Fruit fly (Drosophila melanogaster) whole organism, embryonic: Measurements from ENCODE around the gene tw.

Experiments
- B-H1 ChIP-seq: fragments of 200-800 bp; sonication (Bioruptor generic); IDR thresholded peaks from 3 replicates; pipeline ENCODE4 v1.3.6; 2022; ENCODE audit warnings: missing biosample characterization, missing genetic modification characterization
- B-H2 ChIP-seq: fragments of 200-800 bp; sonication (Bioruptor generic); optimal IDR thresholded peaks from 2 replicates; lab custom pipeline; 2018; ENCODE audit warnings: missing biosample characterization, mild to moderate bottlenecking, missing genetic modification characterization
- Blimp-1 ChIP-seq: fragments of 200-800 bp; sonication (Bioruptor generic); optimal IDR thresholded peaks from 3 replicates; lab custom pipeline; 2018; ENCODE audit warnings: missing biosample characterization, missing genetic modification characterization, mild to moderate bottlenecking, moderate library complexity, missing genetic modification reagents
- C15 ChIP-seq: fragments of 200-800 bp; sonication (Bioruptor generic); IDR thresholded peaks from 3 replicates; pipeline ENCODE4 v1.3.6; 2022; ENCODE audit warnings: missing biosample characterization, missing genetic modification characterization
- CG11085 ChIP-seq: fragments of 200-800 bp; sonication (Bioruptor generic); IDR thresholded peaks from 2 replicates; pipeline ENCODE4 v1.3.6; 2022; ENCODE audit warnings: missing biosample characterization, missing genetic modification characterization
- CG11560 ChIP-seq: fragments of 200-800 bp; sonication (Bioruptor generic); IDR thresholded peaks from 3 replicates; pipeline ENCODE4 v1.3.6; 2022; ENCODE audit warnings: missing biosample characterization, missing genetic modification characterization
- CG1233 ChIP-seq: fragments of 200-800 bp; sonication (Bioruptor generic); optimal IDR thresholded peaks from 4 replicates; lab custom pipeline; 2018; ENCODE audit warnings: missing biosample characterization, mild to moderate bottlenecking, missing genetic modification characterization
- CG12744 ChIP-seq: fragments of 200-800 bp; sonication (Bioruptor generic); optimal IDR thresholded peaks from 2 replicates; lab custom pipeline; 2016; ENCODE audit warnings: missing biosample characterization, missing genetic modification characterization
- CG1832 ChIP-seq: fragments of 200-800 bp; sonication (Bioruptor generic); optimal IDR thresholded peaks from 2 replicates; lab custom pipeline; 2017; ENCODE audit warnings: missing biosample characterization, mild to moderate bottlenecking, missing genetic modification characterization, inconsistent platforms
- CG2116 ChIP-seq: fragments of 200-800 bp; sonication (Bioruptor generic); optimal IDR thresholded peaks from 3 replicates; lab custom pipeline; 2018; ENCODE audit warnings: missing biosample characterization, mild to moderate bottlenecking, missing genetic modification characterization
- CG2120 ChIP-seq: fragments of 200-800 bp; sonication (Bioruptor generic); optimal IDR thresholded peaks from 3 replicates; lab custom pipeline; 2016; ENCODE audit warnings: missing biosample characterization, missing genetic modification characterization
- CG32767 ChIP-seq: fragments of 200-800 bp; sonication (Bioruptor generic); IDR thresholded peaks from 2 replicates; pipeline ENCODE4 v1.3.6; 2022; ENCODE audit warnings: missing biosample characterization, missing genetic modification characterization
- CG34422 ChIP-seq: fragments of 200-800 bp; sonication (Bioruptor generic); IDR thresholded peaks from 3 replicates; pipeline ENCODE4 v1.3.6; 2022; ENCODE audit warnings: missing biosample characterization, missing genetic modification characterization
- CG42726 ChIP-seq: fragments of 200-800 bp; sonication (Bioruptor generic); IDR thresholded peaks from 2 replicates; pipeline ENCODE4 v1.3.6; 2022; ENCODE audit warnings: missing biosample characterization, missing genetic modification characterization; ENCODE audit not compliant: partially characterized antibody
- CG4617 ChIP-seq: fragments of 200-800 bp; sonication (Bioruptor generic); optimal IDR thresholded peaks from 3 replicates; lab custom pipeline; 2016; ENCODE audit warnings: missing biosample characterization, missing genetic modification characterization, borderline replicate concordance
- CG6765 ChIP-seq: fragments of 200-800 bp; sonication (Bioruptor generic); optimal IDR thresholded peaks from 3 replicates; lab custom pipeline; 2017; ENCODE audit warnings: missing biosample characterization, mild to moderate bottlenecking, missing genetic modification characterization
- CG6791 ChIP-seq: fragments of 200-800 bp; sonication (Bioruptor generic); IDR thresholded peaks from 3 replicates; pipeline ENCODE4 v1.3.6; 2022; ENCODE audit warnings: missing biosample characterization, missing genetic modification characterization; ENCODE audit not compliant: partially characterized antibody
- CG7556 ChIP-seq: fragments of 200-800 bp; sonication (Bioruptor generic); optimal IDR thresholded peaks from 2 replicates; lab custom pipeline; 2017; ENCODE audit warnings: missing biosample characterization, mild to moderate bottlenecking, missing genetic modification characterization
- CG7963 ChIP-seq: fragments of 200-800 bp; sonication (Bioruptor generic); IDR thresholded peaks from 3 replicates; pipeline ENCODE4 v1.3.6; 2022; ENCODE audit warnings: missing biosample characterization, missing genetic modification characterization; ENCODE audit not compliant: partially characterized antibody
- CG8478 ChIP-seq: fragments of >200 bp; optimal IDR thresholded peaks from 2 replicates; lab custom pipeline; 2018
- CG9797 ChIP-seq: fragments of 200-800 bp; sonication (Bioruptor generic); optimal IDR thresholded peaks from 3 replicates; lab custom pipeline; 2018; ENCODE audit warnings: missing biosample characterization, mild to moderate bottlenecking, missing genetic modification characterization
- CHES-1-like ChIP-seq: fragments of 200-800 bp; sonication (Bioruptor generic); optimal IDR thresholded peaks from 2 replicates; lab custom pipeline; 2016; ENCODE audit warnings: missing biosample characterization, missing genetic modification characterization
- Dfd ChIP-seq, 2 experiments: fragments of >200 bp; optimal IDR thresholded peaks; 2 replicates each; lab custom pipeline; 2017; ENCODE audit warnings: missing biosample characterization in 2 of 2, missing genetic modification characterization in 2 of 2
- Dll ChIP-seq: fragments of 200-800 bp; sonication (Bioruptor generic); IDR thresholded peaks from 4 replicates; pipeline ENCODE4 v1.3.6; 2022; ENCODE audit warnings: missing biosample characterization, missing genetic modification characterization; ENCODE audit not compliant: partially characterized antibody
- Ets97D ChIP-seq: fragments of 200-800 bp; sonication (Bioruptor generic); optimal IDR thresholded peaks from 3 replicates; lab custom pipeline; 2016; ENCODE audit warnings: missing biosample characterization, missing genetic modification characterization
- HHEX ChIP-seq: fragments of 200-800 bp; sonication (Bioruptor generic); optimal IDR thresholded peaks from 3 replicates; lab custom pipeline; 2017; ENCODE audit warnings: missing biosample characterization, mild to moderate bottlenecking, missing genetic modification characterization, missing genetic modification reagents
- HLH4C ChIP-seq: fragments of 200-800 bp; sonication (Bioruptor generic); IDR thresholded peaks from 3 replicates; pipeline ENCODE4 v1.3.6; 2022; ENCODE audit warnings: missing biosample characterization, missing genetic modification characterization; ENCODE audit not compliant: partially characterized antibody
- Mes4 ChIP-seq: fragments of 200-800 bp; sonication (Bioruptor generic); optimal IDR thresholded peaks from 2 replicates; lab custom pipeline; 2016; ENCODE audit warnings: missing biosample characterization, missing genetic modification characterization
- Myb ChIP-seq: fragments of 200-800 bp; sonication (Bioruptor generic); optimal IDR thresholded peaks from 2 replicates; lab custom pipeline; 2016; ENCODE audit warnings: missing biosample characterization, missing genetic modification characterization
- Nf-YC ChIP-seq: fragments of 200-800 bp; optimal IDR thresholded peaks from 3 replicates; lab custom pipeline; 2019; ENCODE audit warnings: missing biosample characterization, mild to moderate bottlenecking, missing genetic modification characterization, moderate library complexity
- Sox100B ChIP-seq: fragments of 200-800 bp; sonication (Bioruptor generic); optimal IDR thresholded peaks from 3 replicates; lab custom pipeline; 2018; ENCODE audit warnings: missing biosample characterization, mild to moderate bottlenecking, missing genetic modification characterization
- Sry-β ChIP-seq: fragments of 200-800 bp; sonication (Bioruptor generic); optimal IDR thresholded peaks from 2 replicates; lab custom pipeline; 2018; ENCODE audit warnings: missing biosample characterization, mild to moderate bottlenecking, missing genetic modification characterization, moderate library complexity
- TFAM ChIP-seq: fragments of 200-800 bp; sonication (Bioruptor generic); optimal IDR thresholded peaks from 2 replicates; lab custom pipeline; 2017; ENCODE audit warnings: missing biosample characterization, missing genetic modification characterization, inconsistent platforms
- amos ChIP-seq: fragments of 200-800 bp; sonication (Bioruptor generic); IDR thresholded peaks from 2 replicates; pipeline ENCODE4 v1.3.6; 2022; ENCODE audit warnings: missing biosample characterization, missing genetic modification characterization; ENCODE audit not compliant: partially characterized antibody
- ase ChIP-seq: fragments of 200-800 bp; sonication (Bioruptor generic); IDR thresholded peaks from 3 replicates; pipeline ENCODE4 v1.3.6; 2022; ENCODE audit warnings: missing biosample characterization, missing genetic modification characterization
- bbx ChIP-seq: fragments of 200-800 bp; sonication (Bioruptor generic); IDR thresholded peaks from 2 replicates; pipeline ENCODE4 v1.3.6; 2022; ENCODE audit warnings: missing biosample characterization, missing genetic modification characterization; ENCODE audit not compliant: partially characterized antibody
- bowl ChIP-seq: fragments of 200-800 bp; sonication (Bioruptor generic); IDR thresholded peaks from 2 replicates; pipeline ENCODE4 v1.3.6; 2022; ENCODE audit warnings: missing biosample characterization, missing genetic modification characterization
- dmrt11E ChIP-seq: fragments of 200-800 bp; sonication (Bioruptor generic); optimal IDR thresholded peaks from 3 replicates; lab custom pipeline; 2018; ENCODE audit warnings: missing biosample characterization, mild to moderate bottlenecking, missing genetic modification characterization, moderate library complexity
- gfzf ChIP-seq: fragments of 200-800 bp; sonication (Bioruptor generic); optimal IDR thresholded peaks from 2 replicates; lab custom pipeline; 2016; ENCODE audit warnings: missing biosample characterization, mild to moderate bottlenecking, missing genetic modification characterization, moderate library complexity
- grn ChIP-seq: fragments of 200-800 bp; sonication (Bioruptor generic); optimal IDR thresholded peaks from 3 replicates; lab custom pipeline; 2017; ENCODE audit warnings: missing biosample characterization, missing genetic modification characterization
- gsb ChIP-seq: fragments of 200-800 bp; sonication (Bioruptor generic); IDR thresholded peaks from 2 replicates; pipeline ENCODE4 v1.3.6; 2022; ENCODE audit warnings: missing biosample characterization, missing genetic modification characterization
- knrl ChIP-seq: fragments of 200-800 bp; sonication (Bioruptor generic); IDR thresholded peaks from 3 replicates; pipeline ENCODE4 v1.3.6; 2022; ENCODE audit warnings: missing biosample characterization, missing genetic modification characterization; ENCODE audit not compliant: partially characterized antibody
- pan ChIP-seq, 4 experiments: fragments of >200 bp in 3 of 4; fragments of 200-800 bp in 1 of 4; sonication (Bioruptor generic) in 1 of 4; optimal IDR thresholded peaks in 3 of 4; IDR thresholded peaks in 1 of 4; 2 replicates each; pipeline versions ENCODE4 v1.3.6 to Lab custom; 2017 to 2022; ENCODE audit warnings: missing biosample characterization in 2 of 4, missing genetic modification characterization in 2 of 4, mixed read lengths in 1 of 4
- peb ChIP-seq: fragments of 200-800 bp; sonication (Bioruptor generic); IDR thresholded peaks from 2 replicates; pipeline ENCODE4 v1.3.6; 2022; ENCODE audit warnings: missing biosample characterization, missing genetic modification characterization
- pfk ChIP-seq: fragments of 200-800 bp; sonication (Bioruptor generic); optimal IDR thresholded peaks from 2 replicates; lab custom pipeline; 2018; ENCODE audit warnings: missing biosample characterization, mild to moderate bottlenecking, missing genetic modification characterization, moderate library complexity
- phol ChIP-seq: fragments of 200-800 bp; sonication (Bioruptor generic); optimal IDR thresholded peaks from 3 replicates; lab custom pipeline; 2018; ENCODE audit warnings: missing biosample characterization, mild to moderate bottlenecking, missing genetic modification characterization, moderate library complexity
- row ChIP-seq: fragments of 200-800 bp; sonication (Bioruptor generic); IDR thresholded peaks from 3 replicates; pipeline ENCODE4 v1.3.6; 2022; ENCODE audit warnings: missing biosample characterization, missing genetic modification characterization
- scrt ChIP-seq: fragments of 200-800 bp; sonication (Bioruptor generic); optimal IDR thresholded peaks from 2 replicates; lab custom pipeline; 2018; ENCODE audit warnings: missing biosample characterization, mild to moderate bottlenecking, missing genetic modification characterization, moderate library complexity
- tin ChIP-seq: fragments of 200-800 bp; sonication (Bioruptor generic); optimal IDR thresholded peaks from 3 replicates; lab custom pipeline; 2016; ENCODE audit warnings: missing biosample characterization, missing genetic modification characterization
- vfl ChIP-seq: fragments of 200-800 bp; sonication (Bioruptor generic); optimal IDR thresholded peaks from 2 replicates; lab custom pipeline; 2016; ENCODE audit warnings: missing biosample characterization, missing genetic modification characterization

The tw gene

DNA sequence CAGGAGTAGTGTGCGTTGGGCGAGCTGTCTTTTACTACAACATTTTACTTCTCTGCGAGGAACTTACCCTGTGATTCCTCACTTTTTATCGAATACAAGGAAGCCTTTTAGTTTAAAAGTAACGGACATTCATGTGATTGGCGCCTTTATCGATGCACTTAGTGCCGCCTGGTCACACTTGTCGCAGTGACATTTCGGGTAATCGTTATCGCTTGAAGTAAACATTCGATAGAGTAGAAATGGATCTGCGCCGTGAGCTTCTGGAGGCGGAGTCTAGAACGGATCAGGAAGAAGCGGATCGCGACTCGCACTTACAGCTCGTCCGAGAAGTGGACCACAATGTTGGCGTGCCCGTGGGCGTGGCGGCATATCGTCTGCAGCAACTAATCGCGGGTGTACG, 8.4 kb downstream of the tw start, which contains the start of gene CG16989 (continued):
- TF ChIP-seq pan (optimal IDR thresholded peaks at IDR 0.05; lab: Kevin White, UChicago): no peak
- no peak for TF ChIP-seq pan (GFP tag; optimal IDR thresholded peaks at IDR 0.05 in 1 of 2, IDR thresholded peaks at IDR 0.05 in 1 of 2)
- peak; percentile 98 for TF ChIP-seq Myb
- no peak for TF ChIP-seq CG1832 (GFP tag; lab: Kevin White, UChicago)
- TF ChIP-seq B-H2 (GFP tag; lab: Kevin White, UChicago): no peak
- TF ChIP-seq CG12744: no peak
- 0 out of 3 replicates have a peak, but pooled peaks have one; percentile 11 for TF ChIP-seq row
- no peak for TF ChIP-seq CHES-1-like (GFP tag; lab: Kevin White, UChicago)
- TF ChIP-seq gfzf: peak; percentile 65
- TF ChIP-seq peb (GFP tag; lab: Robert Waterston, UW): no peak
- TF ChIP-seq grn: no peak
- TF ChIP-seq CG2120: no peak
- no peak for TF ChIP-seq Sry-β (GFP tag; lab: Kevin White, UChicago)
- peak; percentile 83 for TF ChIP-seq CG2116
- TF ChIP-seq CG8478: no peak
- TF ChIP-seq Dll: peak; percentile 53; the same call in 2 of the 4 replicates
- TF ChIP-seq bbx (GFP tag; lab: Robert Waterston, UW): peak; percentile 59
- TF ChIP-seq Sox100B (GFP tag; lab: Kevin White, UChicago): no peak
- TF ChIP-seq Ets97D: peak; percentile 39
- no peak for TF ChIP-seq CG11085 (GFP tag; lab: Robert Waterston, UW)
- TF ChIP-seq gsb (GFP tag; lab: Robert Waterston, UW): no peak
- no peak for TF ChIP-seq CG7556
- peak; percentile 63 for TF ChIP-seq HLH4C (GFP tag; lab: Robert Waterston, UW)
- TF ChIP-seq tin (GFP tag; lab: Kevin White, UChicago): no peak
- TF ChIP-seq Nf-YC (tag; lab: Kevin White, UChicago): peak; percentile 23
- TF ChIP-seq CG6791 (GFP tag; lab: Robert Waterston, UW): peak; percentile 63; the same call in 2 of the 3 replicates
- no peak for TF ChIP-seq C15 (GFP tag; lab: Robert Waterston, UW)
- TF ChIP-seq CG9797 (GFP tag; lab: Kevin White, UChicago): peak; percentile 80
- no peak for TF ChIP-seq ase (GFP tag; lab: Robert Waterston, UW)
- peak; percentile 33; the same call in 1 of the 3 replicates for TF ChIP-seq knrl (GFP tag; lab: Robert Waterston, UW)
- no peak for TF ChIP-seq Blimp-1 (GFP tag; lab: Kevin White, UChicago)
- TF ChIP-seq bowl (GFP tag; lab: Robert Waterston, UW): no peak
- TF ChIP-seq CG32767: no peak
- TF ChIP-seq Mes4 (GFP tag; lab: Kevin White, UChicago): no peak
- no peak for TF ChIP-seq CG1233 (GFP tag; lab: Kevin White, UChicago)
- no peak for TF ChIP-seq dmrt11E (tag; lab: Kevin White, UChicago)
- TF ChIP-seq B-H1 (GFP tag; lab: Robert Waterston, UW): no peak
- TF ChIP-seq amos (GFP tag; lab: Robert Waterston, UW): peak; percentile 45; the same call in 1 of the 2 replicates
- TF ChIP-seq vfl: no peak
- peak; percentile 95 for TF ChIP-seq CG11560 (tag; lab: Robert Waterston, UW)
- TF ChIP-seq phol (tag; lab: Kevin White, UChicago): peak; percentile 17
- no peak for TF ChIP-seq CG6765 (GFP tag; lab: Kevin White, UChicago)
- TF ChIP-seq CG34422 (GFP tag; lab: Robert Waterston, UW): no peak
- TF ChIP-seq HHEX (GFP tag; lab: Kevin White, UChicago): no peak
- peak; percentile 65 for TF ChIP-seq scrt (GFP tag; lab: Kevin White, UChicago)
- TF ChIP-seq CG4617: peak; percentile 7
- TF ChIP-seq CG42726 (GFP tag; lab: Robert Waterston, UW): no peak
- TF ChIP-seq TFAM (GFP tag; lab: Kevin White, UChicago): no peak
- no peak for TF ChIP-seq CG7963 (GFP tag; lab: Robert Waterston, UW)
- no peak for TF ChIP-seq Dfd (GFP tag; optimal IDR thresholded peaks at IDR 0.05; lab: Kevin White, UChicago)
- no peak for TF ChIP-seq pfk
